Worm (Caenorhabditis elegans) whole organism, L1 larva: Measurements from ENCODE around the gene cwn-1.

Source experiments
- ama-1 ChIP-seq: fragments of 150-350 bp; optimal IDR thresholded peaks from 2 replicates; lab custom pipeline; 2014
- ces-1 ChIP-seq: fragments of 150-350 bp; optimal IDR thresholded peaks from 2 replicates; lab custom pipeline; 2014; ENCODE audit warnings: missing biosample characterization, missing genetic modification reagents, missing genetic modification characterization
- efl-1 ChIP-seq, 4 experiments: fragments of 150-350 bp; optimal IDR thresholded peaks in 3 of 4; peaks in 1 of 4; 1 replicate in 1 of 4; 2 replicates in 3 of 4; lab custom pipeline; 2014; ENCODE audit warnings: missing biosample characterization in 2 of 4, missing genetic modification characterization in 2 of 4, missing genetic modification reagents in 2 of 4
- lin-15B ChIP-seq: fragments of 150-350 bp; sonication (generic microtip); optimal IDR thresholded peaks from 3 replicates; lab custom pipeline; 2014; ENCODE audit warnings: missing biosample characterization, missing genetic modification characterization
- lin-35 ChIP-seq, 2 experiments: fragments of 150-350 bp; optimal IDR thresholded peaks; 2 replicates each; lab custom pipeline; 2014; ENCODE audit warnings: missing biosample characterization in 2 of 2, missing genetic modification characterization in 2 of 2, missing genetic modification reagents in 2 of 2
- mdl-1 ChIP-seq, 2 experiments: fragments of 150-350 bp; optimal IDR thresholded peaks; 2 replicates each; lab custom pipeline; 2014 to 2017; ENCODE audit warnings: missing biosample characterization in 2 of 2, missing genetic modification characterization in 2 of 2, inconsistent platforms in 1 of 2
- rnt-1 ChIP-seq: sonication (generic microtip); optimal IDR thresholded peaks from 2 replicates; lab custom pipeline; 2016; ENCODE audit warnings: mild to moderate bottlenecking, missing genetic modification characterization, moderate library complexity, missing compliant biosample characterization
- sox-4 ChIP-seq: sonication (generic microtip); optimal IDR thresholded peaks from 2 replicates; lab custom pipeline; 2016; ENCODE audit warnings: missing genetic modification characterization, missing compliant biosample characterization
- tbx-2 ChIP-seq: sonication (generic microtip); optimal IDR thresholded peaks from 2 replicates; lab custom pipeline; 2016; ENCODE audit warnings: missing genetic modification characterization, missing compliant biosample characterization

- no peak for TF ChIP-seq sox-4 (tag; lab: Kevin White, UChicago)
- no peak for TF ChIP-seq lin-35 (GFP tag; optimal IDR thresholded peaks at IDR 0.05; lab: Kevin White, UChicago)
- no peak for TF ChIP-seq ama-1
- no peak for TF ChIP-seq rnt-1 (tag; lab: Kevin White, UChicago)
- TF ChIP-seq efl-1 (optimal IDR thresholded peaks at IDR 0.05; lab: Kevin White, UChicago) = no peak
- no peak for TF ChIP-seq efl-1 (GFP tag; optimal IDR thresholded peaks at IDR 0.05 in 1 of 2; lab: Kevin White, UChicago)
- TF ChIP-seq lin-15B (tag; lab: Kevin White, UChicago) = no peak
- no peak for TF ChIP-seq ces-1 (GFP tag; lab: Kevin White, UChicago)
- no peak for TF ChIP-seq mdl-1 (tag; optimal IDR thresholded peaks at IDR 0.05; lab: Kevin White, UChicago)
- TF ChIP-seq tbx-2 (tag; lab: Kevin White, UChicago) = no peak
These were observed 18.9 kb upstream of the cwn-1 start, which contains the start of gene T25D3.3 for ce11 chrII:152283-152682.
